Worm (Caenorhabditis elegans) whole organism, L3 larva: ENCODE data around the gene F18H3.4.

Experiments
- R02D3.7 ChIP-seq: fragments of 150-350 bp; optimal IDR thresholded peaks from 2 replicates; lab custom pipeline; 2014; ENCODE audit warnings: missing biosample characterization, missing genetic modification characterization
- ZK546.5 ChIP-seq: sonication (generic microtip); optimal IDR thresholded peaks from 2 replicates; lab custom pipeline; 2017; ENCODE audit warnings: missing biosample characterization, missing genetic modification characterization
- aly-2 ChIP-seq: fragments of 150-350 bp; optimal IDR thresholded peaks from 2 replicates; lab custom pipeline; 2014; ENCODE audit warnings: missing biosample characterization, missing genetic modification characterization
- ama-1 ChIP-seq: fragments of 150-350 bp; optimal IDR thresholded peaks from 2 replicates; lab custom pipeline; 2018
- ceh-16 ChIP-seq: sonication (generic microtip); optimal IDR thresholded peaks from 2 replicates; lab custom pipeline; 2017; ENCODE audit warnings: missing biosample characterization, missing genetic modification characterization
- ceh-28 ChIP-seq: fragments of 150-350 bp; optimal IDR thresholded peaks from 2 replicates; lab custom pipeline; 2014; ENCODE audit warnings: missing biosample characterization, missing genetic modification reagents, missing genetic modification characterization
- ceh-82 ChIP-seq: fragments of 150-350 bp; optimal IDR thresholded peaks from 2 replicates; lab custom pipeline; 2014; ENCODE audit warnings: missing biosample characterization, missing genetic modification characterization
- daf-12 ChIP-seq: fragments of 150-350 bp; optimal IDR thresholded peaks from 2 replicates; lab custom pipeline; 2014; ENCODE audit warnings: missing biosample characterization, missing genetic modification reagents, missing genetic modification characterization
- egl-27 ChIP-seq: sonication (generic microtip); optimal IDR thresholded peaks from 4 replicates; lab custom pipeline; 2017; ENCODE audit warnings: missing biosample characterization, missing genetic modification reagents, missing genetic modification characterization
- elt-1 ChIP-seq: fragments of 150-350 bp; optimal IDR thresholded peaks from 2 replicates; lab custom pipeline; 2014; ENCODE audit warnings: missing biosample characterization, missing genetic modification characterization
- elt-2 ChIP-seq: sonication (generic microtip); optimal IDR thresholded peaks from 2 replicates; lab custom pipeline; 2016; ENCODE audit warnings: missing genetic modification reagents, mild to moderate bottlenecking, missing genetic modification characterization, missing compliant biosample characterization
- elt-3 ChIP-seq, 3 experiments: fragments of 150-350 bp in 1 of 3; sonication (generic microtip) in 2 of 3; optimal IDR thresholded peaks; 2 replicates in 2 of 3; 4 replicates in 1 of 3; lab custom pipeline; 2014 to 2017; ENCODE audit warnings: missing biosample characterization in 3 of 3, missing genetic modification characterization in 3 of 3
- eor-1 ChIP-seq, 2 experiments: fragments of 150-350 bp; optimal IDR thresholded peaks; 2 replicates each; lab custom pipeline; 2014 to 2018; ENCODE audit warnings: missing biosample characterization in 2 of 2, missing genetic modification characterization in 2 of 2
- fkh-10 ChIP-seq: sonication (generic microtip); optimal IDR thresholded peaks from 2 replicates; lab custom pipeline; 2017; ENCODE audit warnings: missing biosample characterization, missing genetic modification reagents, missing genetic modification characterization
- fkh-2 ChIP-seq: fragments of 150-350 bp; optimal IDR thresholded peaks from 2 replicates; lab custom pipeline; 2014; ENCODE audit warnings: missing biosample characterization, missing genetic modification reagents, missing genetic modification characterization
- fos-1 ChIP-seq: fragments of 150-350 bp; optimal IDR thresholded peaks from 2 replicates; lab custom pipeline; 2014; ENCODE audit warnings: missing biosample characterization, missing genetic modification characterization
- hmg-11 ChIP-seq: sonication (generic microtip); optimal IDR thresholded peaks from 2 replicates; lab custom pipeline; 2016; ENCODE audit warnings: missing genetic modification characterization, missing compliant biosample characterization
- lin-15B ChIP-seq: fragments of 150-350 bp; optimal IDR thresholded peaks from 2 replicates; lab custom pipeline; 2014; ENCODE audit warnings: missing biosample characterization, missing genetic modification characterization
- lin-39 ChIP-seq: fragments of 150-350 bp; optimal IDR thresholded peaks from 2 replicates; lab custom pipeline; 2018; ENCODE audit warnings: missing biosample characterization, missing genetic modification reagents, missing genetic modification characterization
- lsy-12 ChIP-seq: sonication (generic microtip); optimal IDR thresholded peaks from 2 replicates; lab custom pipeline; 2016; ENCODE audit warnings: mild to moderate bottlenecking, missing genetic modification characterization, missing compliant biosample characterization
- mdl-1 ChIP-seq: fragments of 150-350 bp; optimal IDR thresholded peaks from 2 replicates; lab custom pipeline; 2014; ENCODE audit warnings: missing biosample characterization, missing genetic modification characterization
- mml-1 ChIP-seq: fragments of 150-350 bp; sonication (generic microtip); optimal IDR thresholded peaks from 3 replicates; lab custom pipeline; 2014; ENCODE audit warnings: missing biosample characterization, missing genetic modification characterization
- nfya-1 ChIP-seq: sonication (generic microtip); optimal IDR thresholded peaks from 2 replicates; lab custom pipeline; 2017; ENCODE audit warnings: missing genetic modification characterization, mild to moderate bottlenecking, missing compliant biosample characterization, antibody characterized with exemption, moderate library complexity; ENCODE audit not compliant: insufficient read depth
- nhr-11 ChIP-seq: fragments of 150-350 bp; optimal IDR thresholded peaks from 2 replicates; lab custom pipeline; 2014; ENCODE audit warnings: missing biosample characterization, missing genetic modification characterization
- nhr-12 ChIP-seq: fragments of 150-350 bp; optimal IDR thresholded peaks from 2 replicates; lab custom pipeline; 2014; ENCODE audit warnings: missing biosample characterization, missing genetic modification characterization
- nhr-23 ChIP-seq: fragments of 150-350 bp; optimal IDR thresholded peaks from 2 replicates; lab custom pipeline; 2014; ENCODE audit warnings: missing biosample characterization, missing genetic modification reagents, missing genetic modification characterization
- nhr-237 ChIP-seq: fragments of 150-350 bp; optimal IDR thresholded peaks from 2 replicates; lab custom pipeline; 2014; ENCODE audit warnings: missing biosample characterization, missing genetic modification characterization
- nhr-25 ChIP-seq: sonication (generic microtip); optimal IDR thresholded peaks from 2 replicates; lab custom pipeline; 2017; ENCODE audit warnings: missing biosample characterization, missing genetic modification characterization
- nhr-28 ChIP-seq: fragments of 150-350 bp; optimal IDR thresholded peaks from 2 replicates; lab custom pipeline; 2014; ENCODE audit warnings: missing biosample characterization, missing genetic modification characterization
- nhr-43 ChIP-seq: sonication (generic microtip); optimal IDR thresholded peaks from 2 replicates; lab custom pipeline; 2016; ENCODE audit warnings: mild to moderate bottlenecking, missing genetic modification characterization, missing compliant biosample characterization; ENCODE audit not compliant: poor library complexity, severe bottlenecking
- nhr-67 ChIP-seq: fragments of 150-350 bp; optimal IDR thresholded peaks from 2 replicates; lab custom pipeline; 2014; ENCODE audit warnings: missing biosample characterization, missing genetic modification characterization
- nhr-76 ChIP-seq: fragments of 150-350 bp; sonication (generic microtip); optimal IDR thresholded peaks from 5 replicates; lab custom pipeline; 2014; ENCODE audit warnings: missing biosample characterization, missing genetic modification characterization
- pha-4 ChIP-seq: fragments of 150-350 bp; optimal IDR thresholded peaks from 2 replicates; lab custom pipeline; 2014; ENCODE audit warnings: missing biosample characterization, missing genetic modification reagents, missing genetic modification characterization
- pqm-1 ChIP-seq: fragments of 150-350 bp; optimal IDR thresholded peaks from 2 replicates; lab custom pipeline; 2017; ENCODE audit warnings: missing biosample characterization, missing genetic modification characterization, inconsistent platforms
- sea-2 ChIP-seq: fragments of 150-350 bp; sonication (generic microtip); optimal IDR thresholded peaks from 4 replicates; lab custom pipeline; 2014; ENCODE audit warnings: missing biosample characterization, missing genetic modification reagents, missing genetic modification characterization
- skn-1 ChIP-seq: fragments of 150-350 bp; optimal IDR thresholded peaks from 2 replicates; lab custom pipeline; 2014; ENCODE audit warnings: missing biosample characterization, missing genetic modification characterization
- snpc-4 ChIP-seq: fragments of 150-350 bp; optimal IDR thresholded peaks from 2 replicates; lab custom pipeline; 2014; ENCODE audit warnings: missing biosample characterization, missing genetic modification characterization
- tbx-2 ChIP-seq: sonication (generic microtip); optimal IDR thresholded peaks from 2 replicates; lab custom pipeline; 2016; ENCODE audit warnings: mild to moderate bottlenecking, missing genetic modification characterization, missing compliant biosample characterization
- unc-39 ChIP-seq: sonication (generic microtip); optimal IDR thresholded peaks from 4 replicates; lab custom pipeline; 2017; ENCODE audit warnings: missing biosample characterization, missing genetic modification characterization
- unc-62 ChIP-seq: fragments of 150-350 bp; sonication (generic microtip); optimal IDR thresholded peaks from 4 replicates; lab custom pipeline; 2014; ENCODE audit warnings: missing biosample characterization, missing genetic modification reagents, missing genetic modification characterization
- zag-1 ChIP-seq: fragments of 150-350 bp; optimal IDR thresholded peaks from 2 replicates; lab custom pipeline; 2014; ENCODE audit warnings: missing biosample characterization, missing genetic modification characterization
- ztf-11 ChIP-seq: fragments of 150-350 bp; optimal IDR thresholded peaks from 2 replicates; lab custom pipeline; 2014; ENCODE audit warnings: missing biosample characterization, missing genetic modification characterization
- ztf-4 ChIP-seq: fragments of 150-350 bp; optimal IDR thresholded peaks from 2 replicates; lab custom pipeline; 2014; ENCODE audit warnings: missing biosample characterization, missing genetic modification characterization

F18H3.4 gene

ce11 chrX:13518861-13519713 lies 9.8 kb upstream of the F18H3.4 start, which contains the start of the genes cdk-4 and F18H3.1:
cdk-4 (minus strand) TSS chrX:13518911.
F18H3.1 (plus strand) TSS chrX:13519663.
- TF ChIP-seq tbx-2 (tag; lab: Kevin White, UChicago) (no peak), nhr-25 (tag; lab: Kevin White, UChicago) (peak; percentile 72), ztf-4 (no peak), nhr-28 (tag; lab: Kevin White, UChicago) (no peak), skn-1 (tag; lab: Kevin White, UChicago) (peak; percentile 32), elt-2 (tag; lab: Kevin White, UChicago) (peak; percentile 40), lin-39 (peak; percentile 85), elt-1 (tag; lab: Kevin White, UChicago) (peak; percentile 20), nfya-1 (tag; lab: Kevin White, UChicago) (peak; percentile 52), eor-1 (tag; optimal IDR thresholded peaks at IDR 0.05; lab: Kevin White, UChicago) (no peak), lin-15B (peak; percentile 64), pha-4 (tag; lab: Kevin White, UChicago) (peak; percentile 14)

ce11 chrX:13525094-13525493 lies 3.8 kb upstream of the F18H3.4 start:
- TF ChIP-seq R02D3.7 (tag; lab: Kevin White, UChicago), result no peak
- TF ChIP-seq ztf-11 (tag; lab: Kevin White, UChicago), result no peak
- TF ChIP-seq sea-2, result no peak
- no peak for TF ChIP-seq nhr-23 (tag; lab: Kevin White, UChicago)
- no peak for TF ChIP-seq mdl-1
- no peak for TF ChIP-seq snpc-4
- no peak for TF ChIP-seq mml-1 (tag; lab: Kevin White, UChicago)

- TF ChIP-seq elt-3 (tag; optimal IDR thresholded peaks at IDR 0.05; lab: Kevin White, UChicago) (no peak), ceh-82 (tag; lab: Kevin White, UChicago) (no peak), fkh-10 (no peak), nhr-67 (tag; lab: Kevin White, UChicago) (no peak), skn-1 (tag; lab: Kevin White, UChicago) (no peak), lsy-12 (no peak), tbx-2 (tag; lab: Kevin White, UChicago) (no peak), egl-27 (tag; lab: Kevin White, UChicago) (no peak), hmg-11 (no peak), nhr-237 (no peak), pha-4 (tag; lab: Kevin White, UChicago) (no peak), nhr-23 (tag; lab: Kevin White, UChicago) (peak; percentile 58), aly-2 (no peak), pqm-1 (peak; percentile 22), ZK546.5 (tag; lab: Kevin White, UChicago) (no peak), nhr-43 (tag; lab: Kevin White, UChicago) (peak; percentile 11), eor-1 (tag; optimal IDR thresholded peaks at IDR 0.05; lab: Kevin White, UChicago) (no peak), fos-1 (tag; lab: Kevin White, UChicago) (no peak), daf-12 (tag; lab: Kevin White, UChicago) (no peak), fkh-2 (tag; lab: Kevin White, UChicago) (no peak), lin-39 (peak; percentile 10), nhr-12 (tag; lab: Kevin White, UChicago) (no peak), nhr-25 (tag; lab: Kevin White, UChicago) (no peak), nfya-1 (tag; lab: Kevin White, UChicago) (peak; percentile 41), ceh-28 (peak; percentile 18), elt-1 (tag; lab: Kevin White, UChicago) (peak; percentile 22), nhr-11 (tag; lab: Kevin White, UChicago) (no peak), mml-1 (tag; lab: Kevin White, UChicago) (no peak), ztf-11 (tag; lab: Kevin White, UChicago) (no peak), ceh-16 (no peak), nhr-76 (tag; lab: Kevin White, UChicago) (no peak), nhr-28 (tag; lab: Kevin White, UChicago) (no peak), ama-1 (no peak), ztf-4 (no peak), lin-15B (no peak), unc-39 (tag; lab: Kevin White, UChicago) (no peak), unc-62 (GFP tag; lab: Kevin White, UChicago) (peak; percentile 9), R02D3.7 (tag; lab: Kevin White, UChicago) (no peak), zag-1 (tag; lab: Kevin White, UChicago) (no peak), snpc-4 (no peak), sea-2 (no peak)
Measured at ce11 chrX:13526219-13527218, 2.4 kb upstream of the F18H3.4 start.
